Worm (Caenorhabditis elegans): ENCODE measurements around the gene math-8.
"Not testable (repeated sequence)": the region's sequence is repeated elsewhere in the genome, so short reads cannot be mapped to it uniquely, and the experiment has no call there.

ce11 chrII:1862334-1862733 is 26.6 kb downstream of the math-8 start, which contains the start of gene fbxb-98:
- TF ChIP-seq flt-1 (GFP tag; IDR thresholded peaks at IDR 0.05); scrt-1 (GFP tag; IDR thresholded peaks at IDR 0.05); ama-1 (optimal IDR thresholded peaks at IDR 0.05); B0310.2 (tag; optimal IDR thresholded peaks at IDR 0.05); aly-1 (tag; optimal IDR thresholded peaks at IDR 0.05); pes-1 (GFP tag; IDR thresholded peaks at IDR 0.05); hmbx-1 (tag; optimal IDR thresholded peaks at IDR 0.05); ceh-36 (tag; optimal IDR thresholded peaks at IDR 0.05); ceh-13 (GFP tag; optimal IDR thresholded peaks at IDR 0.05); tbx-37 (GFP tag; conservative IDR thresholded peaks at IDR 0.05); hmg-4 (GFP tag; optimal IDR thresholded peaks at IDR 0.05); ets-7 (tag; optimal IDR thresholded peaks at IDR 0.05); tra-4 (tag; optimal IDR thresholded peaks at IDR 0.05); F13C5.2 (tag; optimal IDR thresholded peaks at IDR 0.05): not testable (repeated sequence)

All from whole organism, early embryonic.